Worm (Caenorhabditis elegans): ENCODE data around the gene T01G5.8.

T01G5.8 gene

ce11 chrV:15071015-15071810, 44.9 kb upstream of the T01G5.8 start, which contains the start of gene unc-76 (continued):
- TF ChIP-seq egl-43 (GFP tag; IDR thresholded peaks at IDR 0.05) (peak; percentile 38; the same call in 1 of the 2 replicates), lim-7 (GFP tag; IDR thresholded peaks at IDR 0.05) (no peak), zip-2 (tag; optimal IDR thresholded peaks at IDR 0.05) (no peak), hlh-11 (tag; optimal IDR thresholded peaks at IDR 0.05) (peak; percentile 68), hmg-1.1 (GFP tag; IDR thresholded peaks at IDR 0.05) (peak; percentile 74), mep-1 (tag; optimal IDR thresholded peaks at IDR 0.05) (peak; percentile 90), R02D3.7 (tag; optimal IDR thresholded peaks at IDR 0.05) (no peak), D1046.2 (GFP tag; IDR thresholded peaks at IDR 0.05) (no peak), nhr-25 (tag; optimal IDR thresholded peaks at IDR 0.05; ENCODE audit: borderline replicate concordance, insufficient read depth) (no peak), nhr-48 (tag; optimal IDR thresholded peaks at IDR 0.05) (no peak), lin-38 (GFP tag; IDR thresholded peaks at IDR 0.05) (peak; percentile 21; the same call in 1 of the 2 replicates), daf-12 (tag; optimal IDR thresholded peaks at IDR 0.05) (no peak), dmd-8 (GFP tag; IDR thresholded peaks at IDR 0.05) (no peak), nhr-102 (tag; optimal IDR thresholded peaks at IDR 0.05) (no peak), vab-7 (GFP tag; IDR thresholded peaks at IDR 0.05) (no peak), ZK337.2 (GFP tag; IDR thresholded peaks at IDR 0.05) (no peak), nhr-77 (tag; optimal IDR thresholded peaks at IDR 0.05) (no peak), pha-4 (GFP tag; IDR thresholded peaks at IDR 0.05) (peak; percentile 23; the same call in 1 of the 2 replicates), pha-4 (tag; optimal IDR thresholded peaks at IDR 0.05) (peak; percentile 20), sdz-12 (GFP tag; optimal IDR thresholded peaks at IDR 0.05) (no peak), T20F7.1 (GFP tag; optimal IDR thresholded peaks at IDR 0.05) (no peak), fos-1 (tag; optimal IDR thresholded peaks at IDR 0.05) (no peak), ZK546.5 (tag; optimal IDR thresholded peaks at IDR 0.05) (no peak), php-3 (GFP tag; IDR thresholded peaks at IDR 0.05) (no peak), dve-1 (tag; optimal IDR thresholded peaks at IDR 0.05; ENCODE audit: insufficient read depth) (peak; percentile 72), T26A8.4 (GFP tag; IDR thresholded peaks at IDR 0.05) (peak; percentile 41; the same call in 1 of the 2 replicates), zag-1 (tag; optimal IDR thresholded peaks at IDR 0.05) (peak; percentile 56), snpc-4 (tag; optimal IDR thresholded peaks at IDR 0.05) (no peak), lin-13 (GFP tag; optimal IDR thresholded peaks at IDR 0.05) (peak; percentile 55), mxl-3 (GFP tag; optimal IDR thresholded peaks at IDR 0.05) (no peak), attf-4 (tag; optimal IDR thresholded peaks at IDR 0.05) (no peak), aly-2 (tag; optimal IDR thresholded peaks at IDR 0.05) (no peak), madf-9 (GFP tag; conservative IDR thresholded peaks at IDR 0.05) (no peak), tra-1 (GFP tag; IDR thresholded peaks at IDR 0.05) (no peak), hlh-30 (tag; optimal IDR thresholded peaks at IDR 0.05; ENCODE audit: insufficient read depth) (peak; percentile 48), ztf-7 (tag; optimal IDR thresholded peaks at IDR 0.05) (no peak), daf-8 (GFP tag; IDR thresholded peaks at IDR 0.05) (no peak), ceh-20 (GFP tag; IDR thresholded peaks at IDR 0.05) (peak; percentile 55)

- no peak for TF ChIP-seq F26F4.8 (GFP tag; conservative IDR thresholded peaks at IDR 0.05)
- TF ChIP-seq ceh-82 (tag; optimal IDR thresholded peaks at IDR 0.05): no peak
- peak; percentile 71 for TF ChIP-seq aha-1 (tag)
Observed at ce11 chrV:15072738-15073137, 43.3 kb upstream of the T01G5.8 start.

Data from whole organism, L4 larva.